Worm (Caenorhabditis elegans): ENCODE data around the gene ced-4.

Gene ced-4

DNA sequence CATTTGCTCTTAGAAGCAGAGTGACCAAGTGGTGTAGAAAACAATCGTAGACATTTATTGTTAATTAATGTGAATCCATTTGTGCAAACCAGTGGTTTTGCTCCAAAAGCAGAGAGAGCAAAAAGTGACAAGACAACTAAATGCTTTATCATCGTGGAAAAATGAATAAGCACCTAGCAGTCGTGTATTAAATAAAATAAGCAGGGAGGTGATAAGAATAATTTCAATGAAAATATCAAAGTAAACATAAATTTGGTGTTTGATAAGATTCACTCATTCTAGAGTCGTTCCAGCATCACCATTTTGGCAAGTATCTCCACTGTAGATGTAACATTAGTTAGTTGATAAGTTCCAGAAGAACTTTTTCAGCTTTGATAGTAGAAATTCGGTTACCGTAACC is 35.2 kb downstream of the ced-4 start, which contains the start of gene clec-6:
Gene clec-6, minus strand, starts transcription at position 154 of the 400 bp plus-strand sequence.
- TF ChIP-seq pqm-1 (tag; optimal IDR thresholded peaks at IDR 0.05) (peak; percentile 23), nhr-67 (tag; optimal IDR thresholded peaks at IDR 0.05) (no peak), fos-1 (tag; optimal IDR thresholded peaks at IDR 0.05) (no peak), pha-4 (tag; optimal IDR thresholded peaks at IDR 0.05) (peak; percentile 33), ceh-9 (tag; optimal IDR thresholded peaks at IDR 0.05) (no peak), elt-2 (tag; optimal IDR thresholded peaks at IDR 0.05) (peak; percentile 60), egl-27 (tag; optimal IDR thresholded peaks at IDR 0.05) (no peak)

DNA sequence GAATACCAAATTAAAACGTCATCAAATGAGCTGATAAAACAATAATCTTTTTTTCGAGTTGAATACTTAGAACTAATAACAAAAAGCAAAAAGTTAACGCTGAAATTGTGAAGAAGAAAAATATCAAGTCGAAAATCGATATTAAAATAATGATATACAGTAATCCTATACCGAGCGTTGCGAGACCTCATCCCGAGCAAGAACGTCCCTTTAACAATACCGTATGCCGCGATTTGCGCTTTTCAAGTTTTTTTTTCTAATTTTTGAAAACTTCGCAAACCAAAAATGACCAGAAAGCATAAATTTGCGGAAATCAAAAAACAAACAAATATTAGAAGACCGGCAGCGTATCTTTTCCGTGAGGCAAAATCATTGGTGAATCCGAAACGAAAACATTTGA is 38.9 kb downstream of the ced-4 start, which contains the start of gene F26F4.5:
Gene F26F4.5, minus strand, starts transcription at position 256 of the 400 bp plus-strand sequence.
- TF ChIP-seq nhr-43 (tag; optimal IDR thresholded peaks at IDR 0.05; ENCODE audit: poor library complexity, severe bottlenecking): no peak
- TF ChIP-seq pha-4 (tag; optimal IDR thresholded peaks at IDR 0.05): peak; percentile 29

DNA sequence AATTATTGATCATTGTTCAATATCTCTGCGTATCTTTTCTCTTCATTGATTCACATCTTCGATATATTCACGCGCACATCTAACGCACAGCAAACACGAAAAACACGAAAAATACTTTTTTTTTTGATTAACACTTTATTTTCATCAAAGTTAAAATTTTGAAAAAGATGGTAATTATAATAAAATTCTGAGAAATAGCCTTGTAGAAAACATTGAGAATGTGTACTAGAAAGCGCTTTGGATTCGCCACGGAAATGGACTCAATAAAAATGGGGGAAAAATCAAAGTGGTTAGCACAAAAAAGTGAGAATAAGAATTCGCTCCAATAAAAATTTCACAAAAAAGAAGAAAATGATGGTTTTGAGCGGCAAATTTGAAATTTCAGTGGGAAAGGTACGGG is 41.4 kb downstream of the ced-4 start, which contains the start of gene F26F4.6:
Gene F26F4.6, minus strand, starts transcription at position 101 of the 400 bp plus-strand sequence.
- no peak for TF ChIP-seq fos-1 (tag; optimal IDR thresholded peaks at IDR 0.05)
- TF ChIP-seq elt-2 (tag; optimal IDR thresholded peaks at IDR 0.05): no peak
- no peak for TF ChIP-seq ztf-4 (tag; optimal IDR thresholded peaks at IDR 0.05)
- TF ChIP-seq ZK546.5 (tag; optimal IDR thresholded peaks at IDR 0.05): no peak
- TF ChIP-seq skn-1 (tag; optimal IDR thresholded peaks at IDR 0.05): no peak
- no peak for TF ChIP-seq egl-27 (tag; optimal IDR thresholded peaks at IDR 0.05)
- TF ChIP-seq unc-39 (tag; optimal IDR thresholded peaks at IDR 0.05): no peak
- no peak for TF ChIP-seq pha-4 (tag; optimal IDR thresholded peaks at IDR 0.05)
- TF ChIP-seq nhr-43 (tag; optimal IDR thresholded peaks at IDR 0.05; ENCODE audit: poor library complexity, severe bottlenecking): no peak
- TF ChIP-seq egl-5 (tag; optimal IDR thresholded peaks at IDR 0.05): no peak
- no peak for TF ChIP-seq ceh-82 (tag; optimal IDR thresholded peaks at IDR 0.05)
- no peak for TF ChIP-seq sea-2 (GFP tag; optimal IDR thresholded peaks at IDR 0.05)

DNA sequence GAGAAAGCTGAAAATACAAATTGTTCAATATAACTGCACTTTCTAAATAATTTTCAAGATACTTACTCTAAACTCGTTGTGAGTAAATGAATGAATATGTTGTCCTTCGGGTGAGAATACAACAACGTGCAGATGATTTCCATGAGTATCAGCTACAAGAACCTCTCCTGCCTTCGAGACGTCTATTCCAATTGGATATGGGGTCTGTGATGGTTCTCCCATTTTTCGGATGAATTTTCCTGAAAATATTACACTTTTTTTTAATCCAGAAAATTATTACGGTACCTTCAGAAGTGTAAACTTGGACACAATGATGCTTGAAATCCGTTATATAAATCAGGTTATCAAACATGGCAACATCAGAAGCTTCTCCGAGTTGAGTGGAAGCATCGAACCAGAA is 43.2 kb downstream of the ced-4 start:
- TF ChIP-seq fkh-2 (tag; optimal IDR thresholded peaks at IDR 0.05) (no peak), unc-39 (tag; optimal IDR thresholded peaks at IDR 0.05) (no peak)

DNA sequence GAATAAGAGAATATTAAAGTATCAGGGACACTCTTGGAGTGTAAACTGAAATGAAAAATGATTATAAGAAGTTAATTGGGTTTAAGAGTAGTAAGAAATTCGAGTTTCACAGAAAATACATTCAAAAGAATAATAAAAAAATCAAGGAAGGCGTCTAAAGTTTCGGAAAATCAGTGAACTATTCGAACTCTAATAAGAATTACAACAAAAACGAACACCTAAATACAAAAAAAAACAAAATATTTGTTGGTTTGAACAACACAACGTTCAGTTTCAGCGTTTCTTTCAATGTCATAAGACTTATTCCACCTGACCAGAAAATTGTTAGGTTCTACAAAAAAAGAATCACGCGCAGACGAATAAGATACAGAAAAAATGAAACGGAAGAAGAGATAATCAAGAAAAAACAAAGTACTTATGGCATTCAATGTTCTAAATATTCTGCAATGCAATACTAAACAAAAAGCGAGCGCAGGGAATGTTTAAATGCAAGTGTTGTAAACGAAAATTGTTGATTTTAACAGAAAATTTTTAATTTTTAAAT is 47.0 kb downstream of the ced-4 start, which contains the start of gene nhl-2:
Gene nhl-2, minus strand, starts transcription at position 51 of the 544 bp plus-strand sequence.
- no peak for TF ChIP-seq snpc-4 (tag; optimal IDR thresholded peaks at IDR 0.05)
- TF ChIP-seq nhr-25 (tag; optimal IDR thresholded peaks at IDR 0.05): no peak
- TF ChIP-seq ceh-82 (tag; optimal IDR thresholded peaks at IDR 0.05): no peak

DNA sequence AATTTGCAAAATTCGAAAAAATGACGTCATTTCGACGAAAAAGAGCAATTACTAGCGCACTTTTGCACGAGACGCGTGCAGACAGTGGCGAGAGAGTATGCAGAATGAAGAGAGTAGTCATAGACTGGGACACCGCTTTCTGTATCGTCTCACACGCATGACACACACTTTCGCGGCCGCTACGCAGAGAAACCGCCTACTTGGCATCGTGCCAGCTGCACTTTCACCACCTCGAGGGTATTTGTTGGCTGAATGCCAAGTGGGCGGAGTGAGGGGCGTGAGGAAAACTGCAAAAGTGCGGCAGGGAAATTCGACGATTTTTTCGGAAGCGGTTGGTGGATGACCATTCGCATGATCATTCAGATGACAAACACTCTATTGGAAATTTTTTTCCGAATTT is 47.6 kb downstream of the ced-4 start:
- peak; percentile 98 for TF ChIP-seq nhr-43 (tag; optimal IDR thresholded peaks at IDR 0.05; ENCODE audit: poor library complexity, severe bottlenecking)
- TF ChIP-seq ztf-4 (tag; optimal IDR thresholded peaks at IDR 0.05): peak; percentile 88
- TF ChIP-seq tbx-2 (tag; optimal IDR thresholded peaks at IDR 0.05): peak; percentile 97
- peak; percentile 100 for TF ChIP-seq nhr-23 (tag; optimal IDR thresholded peaks at IDR 0.05)
- TF ChIP-seq nhr-76 (tag; optimal IDR thresholded peaks at IDR 0.05): peak; percentile 75
- TF ChIP-seq lin-39 (tag; optimal IDR thresholded peaks at IDR 0.05): peak; percentile 99
- TF ChIP-seq zag-1 (tag; optimal IDR thresholded peaks at IDR 0.05): peak; percentile 84
- no peak for TF ChIP-seq nhr-237 (tag; optimal IDR thresholded peaks at IDR 0.05)
- peak; percentile 99 for TF ChIP-seq nfya-1 (tag; optimal IDR thresholded peaks at IDR 0.05; ENCODE audit: insufficient read depth)
- peak; percentile 76 for TF ChIP-seq ceh-16 (tag; optimal IDR thresholded peaks at IDR 0.05)
- TF ChIP-seq pha-4 (tag; optimal IDR thresholded peaks at IDR 0.05): peak; percentile 99
- peak; percentile 95 for TF ChIP-seq egl-27 (tag; optimal IDR thresholded peaks at IDR 0.05)
- TF ChIP-seq daf-12 (tag; optimal IDR thresholded peaks at IDR 0.05): peak; percentile 90
- peak; percentile 33 for TF ChIP-seq unc-39 (tag; optimal IDR thresholded peaks at IDR 0.05)
- TF ChIP-seq unc-62 (GFP tag; optimal IDR thresholded peaks at IDR 0.05): peak; percentile 97
- TF ChIP-seq ZK546.5 (tag; optimal IDR thresholded peaks at IDR 0.05): peak; percentile 58
- peak; percentile 93 for TF ChIP-seq ceh-82 (tag; optimal IDR thresholded peaks at IDR 0.05)
- TF ChIP-seq elt-2 (tag; optimal IDR thresholded peaks at IDR 0.05): peak; percentile 97
- TF ChIP-seq egl-5 (tag; optimal IDR thresholded peaks at IDR 0.05): peak; percentile 94
- no peak for TF ChIP-seq nhr-28 (tag; optimal IDR thresholded peaks at IDR 0.05)
- TF ChIP-seq sea-2 (GFP tag; optimal IDR thresholded peaks at IDR 0.05): peak; percentile 87
- TF ChIP-seq lin-15B (tag; optimal IDR thresholded peaks at IDR 0.05): peak; percentile 96
- TF ChIP-seq elt-1 (tag; optimal IDR thresholded peaks at IDR 0.05): peak; percentile 85
- TF ChIP-seq jun-1 (tag; optimal IDR thresholded peaks at IDR 0.05): peak; percentile 98
- TF ChIP-seq lsy-12 (tag; optimal IDR thresholded peaks at IDR 0.05): peak; percentile 98
- peak; percentile 92 for TF ChIP-seq snpc-4 (tag; optimal IDR thresholded peaks at IDR 0.05)
- TF ChIP-seq nhr-11 (tag; optimal IDR thresholded peaks at IDR 0.05): peak; percentile 95
- TF ChIP-seq mdl-1 (tag; optimal IDR thresholded peaks at IDR 0.05): peak; percentile 97
- no peak for TF ChIP-seq nhr-12 (tag; optimal IDR thresholded peaks at IDR 0.05)
- peak; percentile 97 for TF ChIP-seq hmg-11 (tag; optimal IDR thresholded peaks at IDR 0.05)
- TF ChIP-seq nhr-25 (tag; optimal IDR thresholded peaks at IDR 0.05): peak; percentile 100
- peak; percentile 97 for TF ChIP-seq fos-1 (tag; optimal IDR thresholded peaks at IDR 0.05)
- no peak for TF ChIP-seq aly-2 (tag; optimal IDR thresholded peaks at IDR 0.05)
- TF ChIP-seq elt-3 (tag; optimal IDR thresholded peaks at IDR 0.05): peak in 2 of 3 experiments; percentile 25 to 95

Data from whole organism, L3 larva.